In genomic region chrIV:14371639-14372038, ce11 we compare ENCODE assay signal across 1 worm cellular context.
TF ChIP-seq lines count a peak whose summit lies in the region.

No protein-coding gene starts in this region.

TF ChIP-seq in whole organism, L3 larva, 47 proteins besides CTCF, POLR2A, EP300 and RAD21 (continued from another document):
- no peak for TF ChIP-seq pqm-1 (tag; optimal IDR thresholded peaks at IDR 0.05; lab: Kevin White, UChicago)
TF ChIP-seq in whole organism, L3 larva: peak in this region for 12.
